Worm (Caenorhabditis elegans): ENCODE results near the gene arc-1.

arc-1 gene

DNA sequence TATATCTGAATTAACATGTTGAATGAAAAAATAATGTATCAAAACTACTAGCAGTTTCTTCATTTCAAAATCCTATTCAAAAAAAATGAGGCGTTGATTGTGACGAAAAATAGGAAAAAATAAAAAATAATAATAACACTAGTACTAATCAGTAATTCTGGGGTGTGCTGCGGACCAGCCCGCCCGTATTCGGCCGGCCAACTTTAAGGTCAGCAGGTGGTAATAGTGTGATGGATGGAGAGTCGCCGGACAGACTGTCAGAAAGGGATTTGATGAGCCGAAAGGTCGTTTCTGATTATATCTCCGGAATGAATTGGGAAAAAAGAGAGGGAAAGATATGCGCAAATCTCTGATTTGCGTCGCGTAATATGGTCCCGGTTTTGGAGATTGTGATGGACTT lies 49.7 kb downstream of the arc-1 start, which contains the start of gene cutl-2:
cutl-2 (minus strand) TSS at position 210 of the 400 bp plus-strand sequence.
- TF ChIP-seq pes-1 (GFP tag; IDR thresholded peaks at IDR 0.05), result no peak
- TF ChIP-seq ama-1 (optimal IDR thresholded peaks at IDR 0.05), result no peak
- TF ChIP-seq tbx-37 (GFP tag; conservative IDR thresholded peaks at IDR 0.05), result no peak
- TF ChIP-seq F13C5.2 (tag; optimal IDR thresholded peaks at IDR 0.05), result no peak
- no peak for TF ChIP-seq hmg-4 (GFP tag; optimal IDR thresholded peaks at IDR 0.05)
- TF ChIP-seq tra-4 (tag; optimal IDR thresholded peaks at IDR 0.05), result no peak
- TF ChIP-seq scrt-1 (GFP tag; IDR thresholded peaks at IDR 0.05), result no peak
- no peak for TF ChIP-seq B0310.2 (tag; optimal IDR thresholded peaks at IDR 0.05)
- no peak for TF ChIP-seq hmbx-1 (tag; optimal IDR thresholded peaks at IDR 0.05)
- no peak for TF ChIP-seq tbx-11 (GFP tag; IDR thresholded peaks at IDR 0.05)
- no peak for TF ChIP-seq ceh-13 (GFP tag; optimal IDR thresholded peaks at IDR 0.05)
- TF ChIP-seq sea-1 (GFP tag; conservative IDR thresholded peaks at IDR 0.05), result no peak
- no peak for TF ChIP-seq hnd-1 (tag; optimal IDR thresholded peaks at IDR 0.05)
- no peak for TF ChIP-seq ceh-36 (tag; optimal IDR thresholded peaks at IDR 0.05)
- TF ChIP-seq aly-1 (tag; optimal IDR thresholded peaks at IDR 0.05), result no peak
- TF ChIP-seq flt-1 (GFP tag; IDR thresholded peaks at IDR 0.05), result no peak
- no peak for TF ChIP-seq ets-7 (tag; optimal IDR thresholded peaks at IDR 0.05)

DNA sequence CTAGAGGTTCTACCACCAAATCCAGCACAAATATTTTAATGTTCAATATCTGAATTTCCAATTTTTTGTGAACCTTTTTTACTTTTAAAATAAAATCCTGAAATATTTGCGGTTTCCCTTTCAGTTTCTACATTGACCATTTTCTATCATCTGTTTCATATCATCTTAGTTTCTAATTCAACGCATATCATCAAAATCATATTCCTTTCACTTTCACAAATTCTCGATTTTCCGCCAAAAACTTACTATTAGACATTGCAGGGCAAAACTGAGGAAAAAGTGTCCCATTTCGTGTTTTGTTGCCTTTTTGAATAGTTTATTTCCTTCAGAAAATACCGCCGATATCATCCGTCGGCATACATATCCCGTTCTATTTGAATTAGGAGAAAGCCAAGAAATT lies 50.3 kb downstream of the arc-1 start:
- TF ChIP-seq flt-1 (GFP tag; IDR thresholded peaks at IDR 0.05) (no peak), aly-1 (tag; optimal IDR thresholded peaks at IDR 0.05) (no peak), tbx-11 (GFP tag; IDR thresholded peaks at IDR 0.05) (no peak), hmbx-1 (tag; optimal IDR thresholded peaks at IDR 0.05) (no peak), ceh-36 (tag; optimal IDR thresholded peaks at IDR 0.05) (no peak), ets-7 (tag; optimal IDR thresholded peaks at IDR 0.05) (no peak), F13C5.2 (tag; optimal IDR thresholded peaks at IDR 0.05) (no peak), hnd-1 (tag; optimal IDR thresholded peaks at IDR 0.05) (no peak), hmg-4 (GFP tag; optimal IDR thresholded peaks at IDR 0.05) (no peak), sea-1 (GFP tag; conservative IDR thresholded peaks at IDR 0.05) (no peak), scrt-1 (GFP tag; IDR thresholded peaks at IDR 0.05) (no peak), tbx-37 (GFP tag; conservative IDR thresholded peaks at IDR 0.05) (no peak)
